Worm (Caenorhabditis elegans) whole organism, L4/young adult: ENCODE measurements around the gene rfc-4.
"Not testable (repeated sequence)": the region's sequence is repeated elsewhere in the genome, so short reads cannot be mapped to it uniquely, and the experiment has no call there.

Experiments used
- W03F9.2 ChIP-seq: fragments of 150-350 bp; optimal IDR thresholded peaks from 2 replicates; lab custom pipeline; 2014; ENCODE audit warnings: missing biosample characterization, missing genetic modification characterization
- dao-5 ChIP-seq: sonication (generic microtip); optimal IDR thresholded peaks from 2 replicates; lab custom pipeline; 2016; ENCODE audit warnings: missing genotype, missing genetic modification characterization, moderate library complexity, missing compliant biosample characterization
- him-1 ChIP-seq: sonication (generic microtip); optimal IDR thresholded peaks from 2 replicates; lab custom pipeline; 2016; ENCODE audit warnings: missing genotype, missing genetic modification reagents, missing genetic modification characterization, missing compliant biosample characterization

rfc-4 gene

ce11 chrIII:6981989-6982553 is 10.0 kb downstream of the rfc-4 start, which contains the start of gene F31E3.6:
Gene F31E3.6, plus strand, starts transcription at chrIII:6982081.
- not testable (repeated sequence) for TF ChIP-seq W03F9.2, him-1, dao-5 (tag; lab: Kevin White, UChicago)

- TF ChIP-seq W03F9.2 (tag; lab: Kevin White, UChicago) = no peak
- no peak for TF ChIP-seq dao-5 (tag; lab: Kevin White, UChicago)
- TF ChIP-seq him-1 (tag; lab: Kevin White, UChicago) = no peak
These were observed 16.0 kb downstream of the rfc-4 start for ce11 chrIII:6988060-6988459.

- TF ChIP-seq him-1 (tag; lab: Kevin White, UChicago) (no peak), W03F9.2 (tag; lab: Kevin White, UChicago) (peak; percentile 10)
These were observed 17.1 kb downstream of the rfc-4 start for ce11 chrIII:6989201-6989600.

- TF ChIP-seq W03F9.2 (tag; lab: Kevin White, UChicago) = no peak
- TF ChIP-seq dao-5 (tag; lab: Kevin White, UChicago) = no peak
- no peak for TF ChIP-seq him-1 (tag; lab: Kevin White, UChicago)
These were observed 17.8 kb downstream of the rfc-4 start, which contains the start of gene prk-1 for ce11 chrIII:6989900-6990299. Gene prk-1, plus strand, starts transcription at chrIII:6990168.

ce11 chrIII:6991465-6991864 is 19.4 kb downstream of the rfc-4 start:
- no peak for TF ChIP-seq W03F9.2 (tag; lab: Kevin White, UChicago)
- no peak for TF ChIP-seq him-1 (tag; lab: Kevin White, UChicago)
- no peak for TF ChIP-seq dao-5 (tag; lab: Kevin White, UChicago)

- TF ChIP-seq him-1 (tag; lab: Kevin White, UChicago) (no peak), dao-5 (tag; lab: Kevin White, UChicago) (no peak), W03F9.2 (tag; lab: Kevin White, UChicago) (no peak)
These were observed 20.4 kb downstream of the rfc-4 start for ce11 chrIII:6992496-6992895.

ce11 chrIII:6993179-6993578 is 21.1 kb downstream of the rfc-4 start:
- TF ChIP-seq W03F9.2 (tag; lab: Kevin White, UChicago) (no peak), him-1 (tag; lab: Kevin White, UChicago) (no peak), dao-5 (tag; lab: Kevin White, UChicago) (no peak)

- no peak for TF ChIP-seq him-1 (tag; lab: Kevin White, UChicago)
- no peak for TF ChIP-seq dao-5 (tag; lab: Kevin White, UChicago)
- TF ChIP-seq W03F9.2 (tag; lab: Kevin White, UChicago) = no peak
These were observed 30.1 kb downstream of the rfc-4 start for ce11 chrIII:7002143-7002542.

ce11 chrIII:7005350-7005749 is 33.3 kb downstream of the rfc-4 start, which contains the start of gene C06E8.5:
Gene C06E8.5, minus strand, starts transcription at chrIII:7005450.
- TF ChIP-seq him-1 (tag; lab: Kevin White, UChicago) = no peak

- no peak for TF ChIP-seq W03F9.2 (tag; lab: Kevin White, UChicago)
- TF ChIP-seq dao-5 (tag; lab: Kevin White, UChicago) = no peak
- no peak for TF ChIP-seq him-1 (tag; lab: Kevin White, UChicago)
These were observed 36.8 kb downstream of the rfc-4 start, which contains the start of gene lgc-38 for ce11 chrIII:7008836-7009235. Gene lgc-38, plus strand, starts transcription at chrIII:7009136.

ce11 chrIII:7012060-7012459 is 40.0 kb downstream of the rfc-4 start:
- no peak for TF ChIP-seq dao-5 (tag; lab: Kevin White, UChicago)

ce11 chrIII:7013764-7014163 is 41.7 kb downstream of the rfc-4 start:
- TF ChIP-seq him-1 (tag; lab: Kevin White, UChicago) (no peak), W03F9.2 (tag; lab: Kevin White, UChicago) (no peak), dao-5 (tag; lab: Kevin White, UChicago) (no peak)

- no peak for TF ChIP-seq dao-5 (tag; lab: Kevin White, UChicago)
These were observed 47.7 kb downstream of the rfc-4 start for ce11 chrIII:7019724-7020123.

ce11 chrIII:7020500-7020899 is 48.4 kb downstream of the rfc-4 start, which contains the start of gene col-8:
Gene col-8, minus strand, starts transcription at chrIII:7020600.
- TF ChIP-seq him-1 (tag; lab: Kevin White, UChicago) (no peak), W03F9.2 (tag; lab: Kevin White, UChicago) (no peak), dao-5 (tag; lab: Kevin White, UChicago) (no peak)
